Worm (Caenorhabditis elegans) whole organism, midembryonic: ENCODE data around the gene metl-1.

Source experiments
- T22C8.4 ChIP-seq: fragments of 200-800 bp; sonication (Bioruptor generic); IDR thresholded peaks from 2 replicates; pipeline ENCODE4 v1.3.6; 2022; ENCODE audit warnings: missing genetic modification characterization, missing compliant biosample characterization
- cog-1 ChIP-seq: sonication (generic microtip); optimal IDR thresholded peaks from 2 replicates; lab custom pipeline; 2016; ENCODE audit warnings: missing genetic modification characterization, missing compliant biosample characterization
- flt-1 ChIP-seq: fragments of 200-800 bp; sonication (Bioruptor generic); IDR thresholded peaks from 2 replicates; pipeline ENCODE4 v1.3.6; 2022; ENCODE audit warnings: missing genetic modification characterization, missing compliant biosample characterization
- ref-1 ChIP-seq: fragments of 200-800 bp; sonication (Bioruptor generic); conservative IDR thresholded peaks from 2 replicates; pipeline ENCODE4 v1.3.6; 2022; ENCODE audit warnings: missing genetic modification reagents, missing genetic modification characterization, missing compliant biosample characterization
- tab-1 ChIP-seq: fragments of 200-800 bp; sonication (Bioruptor generic); IDR thresholded peaks from 2 replicates; pipeline ENCODE4 v1.3.6; 2022; ENCODE audit warnings: missing genetic modification characterization, missing compliant biosample characterization
- ztf-23 ChIP-seq: fragments of 200-800 bp; sonication (Bioruptor generic); IDR thresholded peaks from 2 replicates; pipeline ENCODE4 v1.3.6; 2022; ENCODE audit warnings: missing genetic modification reagents, missing genetic modification characterization, missing compliant biosample characterization
- ztf-29 ChIP-seq: fragments of 200-800 bp; sonication (Bioruptor generic); IDR thresholded peaks from 2 replicates; pipeline ENCODE4 v1.3.6; 2022; ENCODE audit warnings: missing genetic modification reagents, missing genetic modification characterization, missing compliant biosample characterization

ce11 chrII:11424579-11425316, 48.6 kb downstream of the metl-1 start, which contains the start of gene C05D12.3:
- TF ChIP-seq ztf-23 (GFP tag; lab: Robert Waterston, UW) (no peak), ref-1 (GFP tag; lab: Robert Waterston, UW) (no peak), flt-1 (GFP tag; lab: Robert Waterston, UW) (no peak), T22C8.4 (no peak), ztf-29 (GFP tag; lab: Robert Waterston, UW) (no peak), cog-1 (no peak), tab-1 (GFP tag; lab: Robert Waterston, UW) (no peak)
